Worm (Caenorhabditis elegans) whole organism, mixed stage, embryonic: ENCODE data around the gene ZC15.10.

Experiments used
- ceh-43 ChIP-seq: fragments of 200-800 bp; sonication (Bioruptor generic); optimal IDR thresholded peaks from 2 replicates; lab custom pipeline; 2018; ENCODE audit warnings: mild to moderate bottlenecking, missing genetic modification characterization, moderate library complexity, missing compliant biosample characterization
- ces-1 ChIP-seq: fragments of 150-350 bp; optimal IDR thresholded peaks from 2 replicates; lab custom pipeline; 2014; ENCODE audit warnings: missing biosample characterization, missing genetic modification reagents, missing genetic modification characterization
- elt-1 ChIP-seq: sonication (generic microtip); optimal IDR thresholded peaks from 2 replicates; lab custom pipeline; 2017; ENCODE audit warnings: missing genetic modification characterization, mild to moderate bottlenecking, missing compliant biosample characterization, antibody characterized with exemption, moderate library complexity, borderline replicate concordance; ENCODE audit not compliant: insufficient read depth
- lin-13 ChIP-seq: fragments of 150-350 bp; optimal IDR thresholded peaks from 2 replicates; lab custom pipeline; 2014; ENCODE audit warnings: missing biosample characterization, missing genetic modification characterization
- mep-1 ChIP-seq: fragments of 150-350 bp; optimal IDR thresholded peaks from 2 replicates; lab custom pipeline; 2017; ENCODE audit warnings: missing biosample characterization, missing genetic modification reagents, missing genetic modification characterization, inconsistent platforms
- nhr-12 ChIP-seq: fragments of 150-350 bp; optimal IDR thresholded peaks from 2 replicates; lab custom pipeline; 2014; ENCODE audit warnings: missing biosample characterization, missing genetic modification characterization
- nhr-237 ChIP-seq: fragments of 150-350 bp; optimal IDR thresholded peaks from 2 replicates; lab custom pipeline; 2014; ENCODE audit warnings: missing biosample characterization, missing genetic modification characterization

- TF ChIP-seq nhr-12: no peak
- TF ChIP-seq nhr-237: no peak
- no peak for TF ChIP-seq ceh-43 (GFP tag; lab: Kevin White, UChicago)
- no peak for TF ChIP-seq lin-13
- TF ChIP-seq ces-1: no peak
- no peak for TF ChIP-seq elt-1
- no peak for TF ChIP-seq mep-1
These were observed 983 bp downstream of the ZC15.10 start, which contains the start of gene clec-262 for ce11 chrV:20311519-20311918.
